Worm (Caenorhabditis elegans) whole organism, young adult: ENCODE data around the gene nlp-48.

Experiments
- B0019.2 ChIP-seq: fragments of 200-800 bp; sonication (Bioruptor generic); conservative IDR thresholded peaks from 2 replicates; pipeline ENCODE4 v1.3.6; 2022; ENCODE audit warnings: missing genetic modification reagents, missing genetic modification characterization, missing compliant biosample characterization
- B0261.1 ChIP-seq: sonication (generic microtip); optimal IDR thresholded peaks from 2 replicates; lab custom pipeline; 2016; ENCODE audit warnings: mild to moderate bottlenecking, missing genetic modification characterization, moderate library complexity, missing compliant biosample characterization
- C06A6.2 ChIP-seq: fragments of 200-800 bp; sonication (Bioruptor generic); conservative IDR thresholded peaks from 2 replicates; pipeline ENCODE4 v1.3.6; 2022; ENCODE audit warnings: missing genetic modification characterization, missing compliant biosample characterization
- F22D6.2 ChIP-seq: sonication (generic microtip); optimal IDR thresholded peaks from 2 replicates; lab custom pipeline; 2016; ENCODE audit warnings: mild to moderate bottlenecking, missing genetic modification characterization, missing compliant biosample characterization
- F33H1.4 ChIP-seq: fragments of 200-800 bp; sonication (Bioruptor generic); IDR thresholded peaks from 2 replicates; pipeline ENCODE4 v1.3.6; 2022; ENCODE audit warnings: missing genetic modification reagents, missing genetic modification characterization, missing compliant biosample characterization
- F39B2.1 ChIP-seq: fragments of 200-800 bp; sonication (Bioruptor generic); IDR thresholded peaks from 2 replicates; pipeline ENCODE4 v1.3.6; 2022; ENCODE audit warnings: missing genetic modification reagents, missing genetic modification characterization, missing compliant biosample characterization
- F49E8.2 ChIP-seq: sonication (generic microtip); optimal IDR thresholded peaks from 3 replicates; lab custom pipeline; 2017; ENCODE audit warnings: missing genetic modification characterization, mild to moderate bottlenecking, missing compliant biosample characterization, antibody characterized with exemption, moderate library complexity; ENCODE audit not compliant: insufficient read depth
- F55B11.4 ChIP-seq: sonication (generic microtip); optimal IDR thresholded peaks from 2 replicates; lab custom pipeline; 2016; ENCODE audit warnings: missing compliant biosample characterization, missing genetic modification characterization, borderline replicate concordance; ENCODE audit not compliant: insufficient read depth
- K12H6.12 ChIP-seq: fragments of 200-800 bp; sonication (Bioruptor generic); optimal IDR thresholded peaks from 2 replicates; lab custom pipeline; 2018; ENCODE audit warnings: mild to moderate bottlenecking, missing genetic modification characterization, missing compliant biosample characterization
- T07F8.4 ChIP-seq: sonication (generic microtip); optimal IDR thresholded peaks from 2 replicates; lab custom pipeline; 2016; ENCODE audit warnings: mild to moderate bottlenecking, missing genetic modification characterization, moderate library complexity, missing compliant biosample characterization
- Y79H2A.3 ChIP-seq: fragments of 200-800 bp; sonication (Bioruptor generic); conservative IDR thresholded peaks from 2 replicates; pipeline ENCODE4 v1.3.6; 2022; ENCODE audit warnings: missing genetic modification reagents, missing genetic modification characterization, missing compliant biosample characterization
- Y95B8A.8 ChIP-seq: fragments of 200-800 bp; sonication (Bioruptor generic); IDR thresholded peaks from 2 replicates; pipeline ENCODE4 v1.3.6; 2022; ENCODE audit warnings: missing genetic modification reagents, missing genetic modification characterization, missing compliant biosample characterization
- ZK185.1 ChIP-seq: sonication (generic microtip); optimal IDR thresholded peaks from 2 replicates; lab custom pipeline; 2016; ENCODE audit warnings: mild to moderate bottlenecking, missing genetic modification characterization, missing compliant biosample characterization; ENCODE audit not compliant: poor library complexity, severe bottlenecking
- akir-1 ChIP-seq: fragments of 200-800 bp; sonication (Bioruptor generic); optimal IDR thresholded peaks from 2 replicates; lab custom pipeline; 2018; ENCODE audit warnings: mild to moderate bottlenecking, missing genetic modification characterization, moderate library complexity, missing compliant biosample characterization
- atf-7 ChIP-seq: sonication (generic microtip); optimal IDR thresholded peaks from 2 replicates; lab custom pipeline; 2017; ENCODE audit warnings: mild to moderate bottlenecking, missing genetic modification characterization, missing compliant biosample characterization
- athp-1 ChIP-seq: sonication (generic microtip); optimal IDR thresholded peaks from 2 replicates; lab custom pipeline; 2017; ENCODE audit warnings: mild to moderate bottlenecking, missing genetic modification characterization, missing compliant biosample characterization
- attf-6 ChIP-seq: fragments of 200-800 bp; sonication (Bioruptor generic); IDR thresholded peaks from 2 replicates; pipeline ENCODE4 v1.3.6; 2022; ENCODE audit warnings: missing genetic modification reagents, missing genetic modification characterization, missing compliant biosample characterization
- bed-2 ChIP-seq: fragments of 200-800 bp; sonication (Bioruptor generic); IDR thresholded peaks from 2 replicates; pipeline ENCODE4 v1.3.6; 2022; ENCODE audit warnings: missing genetic modification reagents, missing genetic modification characterization, missing compliant biosample characterization
- cebp-2 ChIP-seq: fragments of 200-800 bp; sonication (Bioruptor generic); IDR thresholded peaks from 2 replicates; pipeline ENCODE4 v1.3.6; 2022; ENCODE audit warnings: missing genetic modification characterization, missing compliant biosample characterization
- ceh-27 ChIP-seq: fragments of 200-800 bp; sonication (Bioruptor generic); optimal IDR thresholded peaks from 2 replicates; lab custom pipeline; 2018; ENCODE audit warnings: mild to moderate bottlenecking, missing genetic modification characterization, moderate library complexity, missing compliant biosample characterization
- ceh-79 ChIP-seq: sonication (generic microtip); optimal IDR thresholded peaks from 2 replicates; lab custom pipeline; 2017; ENCODE audit warnings: mild to moderate bottlenecking, missing genetic modification characterization, missing compliant biosample characterization
- ceh-91 ChIP-seq: fragments of 200-800 bp; sonication (Bioruptor generic); IDR thresholded peaks from 2 replicates; pipeline ENCODE4 v1.3.6; 2022; ENCODE audit warnings: missing genetic modification reagents, missing genetic modification characterization, missing compliant biosample characterization
- chd-7 ChIP-seq: sonication (generic microtip); optimal IDR thresholded peaks from 2 replicates; lab custom pipeline; 2016; ENCODE audit warnings: mild to moderate bottlenecking, missing genetic modification characterization, moderate library complexity, missing compliant biosample characterization
- fkh-3 ChIP-seq: sonication (generic microtip); optimal IDR thresholded peaks from 2 replicates; lab custom pipeline; 2016; ENCODE audit warnings: mild to moderate bottlenecking, missing genetic modification characterization, missing compliant biosample characterization
- gei-17 ChIP-seq: fragments of 200-800 bp; sonication (Bioruptor generic); optimal IDR thresholded peaks from 2 replicates; lab custom pipeline; 2018; ENCODE audit warnings: mild to moderate bottlenecking, missing genetic modification characterization, missing compliant biosample characterization
- hmg-20 ChIP-seq: fragments of 200-800 bp; sonication (Bioruptor generic); IDR thresholded peaks from 2 replicates; pipeline ENCODE4 v1.3.6; 2022; ENCODE audit warnings: missing genetic modification reagents, missing genetic modification characterization, missing compliant biosample characterization
- madf-8 ChIP-seq: fragments of 200-800 bp; sonication (Bioruptor generic); conservative IDR thresholded peaks from 2 replicates; pipeline ENCODE4 v1.3.6; 2022; ENCODE audit warnings: missing genetic modification reagents, missing genetic modification characterization, missing compliant biosample characterization
- nfya-2 ChIP-seq: fragments of 200-800 bp; sonication (Bioruptor generic); IDR thresholded peaks from 2 replicates; pipeline ENCODE4 v1.3.6; 2022; ENCODE audit warnings: missing genetic modification reagents, missing genetic modification characterization, missing compliant biosample characterization
- nfyb-1 ChIP-seq: fragments of 200-800 bp; sonication (Bioruptor generic); IDR thresholded peaks from 2 replicates; pipeline ENCODE4 v1.3.6; 2022; ENCODE audit warnings: missing genetic modification reagents, missing genetic modification characterization, missing compliant biosample characterization
- nhr-120 ChIP-seq: fragments of 200-800 bp; sonication (Bioruptor generic); IDR thresholded peaks from 2 replicates; pipeline ENCODE4 v1.3.6; 2022; ENCODE audit warnings: missing genetic modification characterization, missing compliant biosample characterization
- nhr-179 ChIP-seq: sonication (generic microtip); optimal IDR thresholded peaks from 2 replicates; lab custom pipeline; 2016; ENCODE audit warnings: mild to moderate bottlenecking, missing genetic modification characterization, missing compliant biosample characterization
- pbrm-1 ChIP-seq: fragments of 200-800 bp; sonication (Bioruptor generic); IDR thresholded peaks from 2 replicates; pipeline ENCODE4 v1.3.6; 2022; ENCODE audit warnings: missing genetic modification reagents, missing genetic modification characterization, missing compliant biosample characterization
- rcor-1 ChIP-seq: fragments of 200-800 bp; sonication (Bioruptor generic); IDR thresholded peaks from 2 replicates; pipeline ENCODE4 v1.3.6; 2022; ENCODE audit warnings: missing genetic modification reagents, missing genetic modification characterization, missing compliant biosample characterization
- rec-8 ChIP-seq, 2 experiments: sonication (generic microtip); optimal IDR thresholded peaks; 2 replicates each; lab custom pipeline; 2016; ENCODE audit warnings: mild to moderate bottlenecking in 2 of 2, missing genetic modification characterization in 2 of 2, missing genetic modification reagents in 2 of 2, missing genotype in 2 of 2, missing biosample characterization in 1 of 2, missing compliant biosample characterization in 1 of 2, moderate library complexity in 1 of 2
- rpc-1 ChIP-seq, 2 experiments: fragments of 150-350 bp in 1 of 2; sonication (generic microtip) in 1 of 2; optimal IDR thresholded peaks; 2 replicates each; lab custom pipeline; 2014 to 2018; ENCODE audit warnings: missing biosample characterization in 1 of 2, missing genetic modification characterization in 1 of 2, missing genetic modification reagents in 1 of 2, missing genotype in 1 of 2
- sdz-38 ChIP-seq: sonication (generic microtip); optimal IDR thresholded peaks from 2 replicates; lab custom pipeline; 2016; ENCODE audit warnings: missing genotype, missing genetic modification characterization, missing compliant biosample characterization
- sea-2 ChIP-seq: fragments of 200-800 bp; sonication (Bioruptor generic); IDR thresholded peaks from 2 replicates; pipeline ENCODE4 v1.3.6; 2022; ENCODE audit warnings: missing genetic modification characterization, missing compliant biosample characterization
- sptf-2 ChIP-seq: fragments of 200-800 bp; sonication (Bioruptor generic); optimal IDR thresholded peaks from 2 replicates; lab custom pipeline; 2018; ENCODE audit warnings: mild to moderate bottlenecking, missing genetic modification characterization, missing compliant biosample characterization
- tbx-9 ChIP-seq: sonication (generic microtip); optimal IDR thresholded peaks from 2 replicates; lab custom pipeline; 2016; ENCODE audit warnings: borderline replicate concordance, missing genetic modification characterization, inconsistent platforms, missing compliant biosample characterization
- ztf-22 ChIP-seq: fragments of 200-800 bp; sonication (Bioruptor generic); optimal IDR thresholded peaks from 2 replicates; lab custom pipeline; 2018; ENCODE audit warnings: mild to moderate bottlenecking, missing genetic modification characterization, moderate library complexity, missing compliant biosample characterization
- ztf-26 ChIP-seq: sonication (generic microtip); optimal IDR thresholded peaks from 2 replicates; lab custom pipeline; 2017; ENCODE audit warnings: missing genetic modification characterization, missing compliant biosample characterization
- ztf-6 ChIP-seq: fragments of 200-800 bp; sonication (Bioruptor generic); IDR thresholded peaks from 2 replicates; pipeline ENCODE4 v1.3.6; 2022; ENCODE audit warnings: missing genetic modification reagents, missing genetic modification characterization, missing compliant biosample characterization

nlp-48 gene

ce11 chrIII:9366971-9367370, 34.0 kb downstream of the nlp-48 start, which contains the start of gene crn-6:
Gene crn-6, plus strand, starts transcription at chrIII:9367271.
- no peak for TF ChIP-seq cebp-2 (GFP tag; lab: Robert Waterston, UW)
- TF ChIP-seq rcor-1 (GFP tag; lab: Robert Waterston, UW): no peak
- no peak for TF ChIP-seq tbx-9 (tag; lab: Kevin White, UChicago)
- TF ChIP-seq ztf-26 (tag; lab: Kevin White, UChicago): no peak
- TF ChIP-seq akir-1 (GFP tag; lab: Kevin White, UChicago): no peak
- no peak for TF ChIP-seq T07F8.4
- no peak for TF ChIP-seq sea-2 (GFP tag; lab: Robert Waterston, UW)
- TF ChIP-seq atf-7: no peak
- no peak for TF ChIP-seq rpc-1 (optimal IDR thresholded peaks at IDR 0.05; lab: Kevin White, UChicago)
- no peak for TF ChIP-seq rpc-1 (tag; optimal IDR thresholded peaks at IDR 0.05; lab: Kevin White, UChicago)
- TF ChIP-seq Y95B8A.8: no peak
- TF ChIP-seq F55B11.4 (tag; lab: Kevin White, UChicago): no peak
- no peak for TF ChIP-seq B0019.2 (GFP tag; lab: Robert Waterston, UW)
- TF ChIP-seq ZK185.1 (tag; lab: Kevin White, UChicago): no peak
- no peak for TF ChIP-seq nfyb-1
- no peak for TF ChIP-seq ceh-91 (GFP tag; lab: Robert Waterston, UW)
- no peak for TF ChIP-seq nfya-2 (GFP tag; lab: Robert Waterston, UW)
- TF ChIP-seq rec-8 (tag; optimal IDR thresholded peaks at IDR 0.05; lab: Kevin White, UChicago): no peak

DNA sequence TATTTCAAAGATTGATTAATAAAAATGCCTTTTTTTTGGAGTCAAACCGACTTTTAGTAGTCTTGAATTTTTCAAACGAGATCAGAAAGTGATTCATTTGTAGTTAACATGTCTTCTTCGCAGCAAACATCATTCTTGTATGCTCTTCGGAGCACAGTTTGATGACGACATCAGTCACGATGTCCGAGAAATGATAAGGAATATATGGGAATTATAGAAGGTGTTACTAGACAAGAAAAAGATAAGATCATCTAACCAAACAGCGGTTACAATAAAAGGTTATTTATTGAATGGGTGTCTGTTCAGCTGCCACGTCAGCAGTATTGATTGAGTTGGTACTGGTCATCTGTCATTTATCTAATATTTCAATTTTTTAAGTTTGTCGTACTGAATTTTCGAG, 34.6 kb downstream of the nlp-48 start:
- TF ChIP-seq bed-2 (GFP tag; lab: Robert Waterston, UW) (no peak), gei-17 (no peak), madf-8 (no peak), ztf-6 (GFP tag; lab: Robert Waterston, UW) (no peak), B0261.1 (tag; lab: Kevin White, UChicago) (no peak), ceh-79 (tag; lab: Kevin White, UChicago) (no peak), rcor-1 (GFP tag; lab: Robert Waterston, UW) (no peak), K12H6.12 (no peak), ztf-22 (no peak), nfya-2 (GFP tag; lab: Robert Waterston, UW) (no peak), pbrm-1 (GFP tag; lab: Robert Waterston, UW) (no peak), nhr-120 (no peak), ceh-27 (GFP tag; lab: Kevin White, UChicago) (no peak)

DNA sequence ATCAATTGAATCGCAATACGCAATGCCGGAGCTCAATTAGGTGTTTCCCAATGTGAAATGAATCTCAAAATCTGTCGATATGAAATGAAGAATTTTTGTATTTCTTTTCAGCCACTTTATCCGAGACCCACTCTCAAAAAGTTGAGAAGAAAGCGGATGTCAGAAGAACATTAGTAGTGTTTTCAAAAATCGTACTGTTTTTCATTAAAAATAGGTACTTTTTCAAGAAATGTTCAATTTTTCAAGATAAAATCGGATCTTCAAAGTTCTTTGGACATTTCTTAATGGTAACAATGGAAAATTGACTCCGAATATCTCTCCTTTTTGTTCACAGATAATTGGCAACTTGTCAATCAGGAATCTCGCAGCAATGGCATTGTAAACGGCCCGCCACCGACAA, 39.7 kb downstream of the nlp-48 start, which contains the start of gene flp-25:
flp-25 (plus strand) TSS at position 301 of the 400 bp plus-strand sequence.
- TF ChIP-seq F49E8.2 (tag; lab: Kevin White, UChicago) (no peak), F22D6.2 (tag; lab: Kevin White, UChicago) (no peak), sptf-2 (no peak), attf-6 (no peak), ztf-22 (no peak), fkh-3 (tag; lab: Kevin White, UChicago) (no peak), hmg-20 (GFP tag; lab: Robert Waterston, UW) (no peak), nhr-120 (no peak), Y79H2A.3 (GFP tag; lab: Robert Waterston, UW) (no peak), athp-1 (tag; lab: Kevin White, UChicago) (no peak), sdz-38 (tag; lab: Kevin White, UChicago) (no peak), F33H1.4 (GFP tag; lab: Robert Waterston, UW) (no peak), B0261.1 (tag; lab: Kevin White, UChicago) (no peak), C06A6.2 (GFP tag; lab: Robert Waterston, UW) (no peak), chd-7 (tag; lab: Kevin White, UChicago) (no peak), F39B2.1 (no peak), nhr-179 (tag; lab: Kevin White, UChicago) (no peak)
